Fruit fly (Drosophila melanogaster): ENCODE results near the gene c11.1.
A peak's percentile ranks its signal among the peaks of the same experiment; 100 is the strongest.

c11.1 gene

DNA sequence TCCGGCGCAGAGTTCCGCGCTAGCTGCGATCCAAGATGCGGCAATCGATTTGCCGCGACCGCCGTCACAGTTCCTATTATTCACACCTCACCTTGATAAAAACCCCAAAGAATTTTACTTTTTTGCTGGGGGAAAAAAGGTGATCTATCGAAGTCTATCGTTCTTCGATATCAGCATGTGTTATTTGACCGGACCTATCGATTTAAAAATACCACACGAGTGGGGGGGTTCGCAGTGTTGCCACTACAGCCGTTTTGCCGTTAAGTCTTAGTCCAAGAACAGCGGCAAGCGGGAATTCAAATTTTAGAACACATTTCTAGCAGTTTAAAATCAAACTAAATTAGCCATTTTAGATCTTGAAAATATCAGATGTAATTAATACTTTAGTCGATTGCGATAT is 50.7 kb downstream of the c11.1 start, which contains the start of gene CG12121 (continued):
- TF ChIP-seq corto (GFP tag; optimal IDR thresholded peaks at IDR 0.05) (no peak), nom (GFP tag; optimal IDR thresholded peaks at IDR 0.05) (no peak), Asciz (GFP tag; optimal IDR thresholded peaks at IDR 0.05) (no peak), CG4854 (GFP tag; optimal IDR thresholded peaks at IDR 0.05) (no peak), exex (tag; optimal IDR thresholded peaks at IDR 0.05) (no peak), fu2 (GFP tag; optimal IDR thresholded peaks at IDR 0.05) (no peak), ara (GFP tag; IDR thresholded peaks at IDR 0.05) (no peak), hbn (GFP tag; IDR thresholded peaks at IDR 0.05; ENCODE audit: partially characterized antibody) (peak; percentile 53; the same call in 1 of the 2 replicates), her (GFP tag; optimal IDR thresholded peaks at IDR 0.05) (no peak), CG13624 (GFP tag; optimal IDR thresholded peaks at IDR 0.05) (no peak), Lim3 (GFP tag; IDR thresholded peaks at IDR 0.05) (no peak), NC2β (GFP tag; optimal IDR thresholded peaks at IDR 0.05) (no peak), ftz-f1 (GFP tag; optimal IDR thresholded peaks at IDR 0.05) (peak; percentile 44), tio (GFP tag; optimal IDR thresholded peaks at IDR 0.05) (no peak), gro (GFP tag; optimal IDR thresholded peaks at IDR 0.05) (no peak), ac (GFP tag; optimal IDR thresholded peaks at IDR 0.05) (no peak), CG9932 (GFP tag; IDR thresholded peaks at IDR 0.05) (no peak), ranshi (GFP tag; IDR thresholded peaks at IDR 0.05) (no peak), CG13287 (GFP tag; IDR thresholded peaks at IDR 0.05; ENCODE audit: partially characterized antibody) (peak; percentile 82), CG11723 (GFP tag; optimal IDR thresholded peaks at IDR 0.05) (no peak), Poxn (GFP tag; IDR thresholded peaks at IDR 0.05) (no peak), btn (GFP tag; optimal IDR thresholded peaks at IDR 0.05) (no peak), fru (optimal IDR thresholded peaks at IDR 0.05) (no peak), HmgZ (tag; optimal IDR thresholded peaks at IDR 0.05) (peak; percentile 6), NK7.1 (GFP tag; optimal IDR thresholded peaks at IDR 0.05) (no peak), psq (GFP tag; optimal IDR thresholded peaks at IDR 0.05) (no peak), Hsf (GFP tag; optimal IDR thresholded peaks at IDR 0.05) (no peak), CG2712 (tag; optimal IDR thresholded peaks at IDR 0.05) (no peak), CG8944 (GFP tag; optimal IDR thresholded peaks at IDR 0.05) (no peak), schlank (tag; optimal IDR thresholded peaks at IDR 0.05) (no peak), CG13894 (tag; optimal IDR thresholded peaks at IDR 0.05) (no peak), dpn (GFP tag; optimal IDR thresholded peaks at IDR 0.05) (no peak), aop (GFP tag; IDR thresholded peaks at IDR 0.05) (no peak), CG7745 (tag; optimal IDR thresholded peaks at IDR 0.05) (no peak), CG15696 (tag; optimal IDR thresholded peaks at IDR 0.05) (no peak), CG6683 (GFP tag; optimal IDR thresholded peaks at IDR 0.05) (no peak), CG17359 (tag; optimal IDR thresholded peaks at IDR 0.05) (no peak), CG3847 (GFP tag; IDR thresholded peaks at IDR 0.05) (no peak), gcm (GFP tag; optimal IDR thresholded peaks at IDR 0.05) (no peak), repo (GFP tag; optimal IDR thresholded peaks at IDR 0.05) (no peak), CG7357 (GFP tag; IDR thresholded peaks at IDR 0.05) (no peak), Eip74EF (GFP tag; optimal IDR thresholded peaks at IDR 0.05) (no peak), h (optimal IDR thresholded peaks at IDR 0.05) (no peak), HLHmδ (GFP tag; optimal IDR thresholded peaks at IDR 0.05) (no peak), CG6254 (GFP tag; optimal IDR thresholded peaks at IDR 0.05) (no peak), GATAe (GFP tag; conservative IDR thresholded peaks at IDR 0.05) (no peak), grau (tag; optimal IDR thresholded peaks at IDR 0.05) (no peak), sqz (GFP tag; optimal IDR thresholded peaks at IDR 0.05) (no peak), CG2199 (GFP tag; IDR thresholded peaks at IDR 0.05) (no peak), CG7987 (GFP tag; optimal IDR thresholded peaks at IDR 0.05) (no peak), Tbp (GFP tag; optimal IDR thresholded peaks at IDR 0.05) (no peak), tll (GFP tag; optimal IDR thresholded peaks at IDR 0.05) (no peak)

All from whole organism, embryonic.